Worm (Caenorhabditis elegans): ENCODE data around the gene adm-2.
A peak's percentile ranks its signal among the peaks of the same experiment; 100 is the strongest.

adm-2 gene

DNA sequence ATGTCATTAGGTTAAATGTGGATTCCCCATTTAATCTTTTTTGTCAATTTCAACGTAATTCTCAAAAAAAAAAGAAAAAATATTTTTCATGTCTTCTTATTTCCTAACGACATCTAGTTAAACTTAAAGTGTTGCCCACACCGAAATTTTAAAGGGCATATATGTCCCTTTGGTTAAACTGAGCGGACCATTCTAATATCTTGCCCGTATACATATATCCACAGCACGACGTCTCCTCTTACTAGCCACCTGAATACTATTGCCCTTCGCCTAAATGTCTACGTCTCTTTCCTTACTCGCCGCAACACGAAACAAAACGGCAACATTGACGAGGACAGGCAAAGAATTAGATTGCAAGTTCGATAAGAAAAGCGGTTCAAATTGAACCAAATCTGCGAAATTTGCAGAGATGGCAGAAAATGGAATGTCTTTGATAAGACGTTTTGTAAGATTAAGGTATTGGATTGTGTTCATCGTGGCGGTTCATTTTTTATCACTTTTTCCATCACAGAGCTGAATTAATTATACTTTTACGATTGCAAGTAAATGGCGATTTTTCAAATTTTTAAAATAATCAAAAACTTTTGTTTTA lies 13.0 kb downstream of the adm-2 start (continued):
- TF ChIP-seq hlh-30 (tag; optimal IDR thresholded peaks at IDR 0.05; ENCODE audit: insufficient read depth) (peak; percentile 97), set-16 (GFP tag; IDR thresholded peaks at IDR 0.05) (no peak), unc-62 (GFP tag; optimal IDR thresholded peaks at IDR 0.05 in 1 of 2) (peak; percentile 90 to 100), unc-62 (tag; optimal IDR thresholded peaks at IDR 0.05) (peak; percentile 61), arid-1 (GFP tag; conservative IDR thresholded peaks at IDR 0.05) (peak; percentile 93), nhr-77 (tag; optimal IDR thresholded peaks at IDR 0.05) (peak; percentile 99), dmd-8 (GFP tag; IDR thresholded peaks at IDR 0.05) (peak; percentile 80; the same call in 1 of the 2 replicates), spr-1 (tag; optimal IDR thresholded peaks at IDR 0.05) (peak; percentile 98), tra-1 (GFP tag; IDR thresholded peaks at IDR 0.05) (peak; percentile 96), mdt-29 (GFP tag; IDR thresholded peaks at IDR 0.05) (peak; percentile 93), mep-1 (tag; optimal IDR thresholded peaks at IDR 0.05) (peak; percentile 100), ztf-7 (tag; optimal IDR thresholded peaks at IDR 0.05) (peak; percentile 96), F26F4.8 (GFP tag; conservative IDR thresholded peaks at IDR 0.05) (no peak), hlh-11 (tag; optimal IDR thresholded peaks at IDR 0.05) (peak; percentile 97), dmd-9 (GFP tag; IDR thresholded peaks at IDR 0.05) (peak; percentile 94), lin-38 (GFP tag; IDR thresholded peaks at IDR 0.05) (peak; percentile 91), tag-97 (GFP tag; IDR thresholded peaks at IDR 0.05) (peak; percentile 95), saeg-2 (GFP tag; IDR thresholded peaks at IDR 0.05) (peak; percentile 99), ZK546.5 (tag; optimal IDR thresholded peaks at IDR 0.05) (peak; percentile 33 to 76), mxl-2 (GFP tag; conservative IDR thresholded peaks at IDR 0.05) (peak; percentile 86), skn-1 (tag; optimal IDR thresholded peaks at IDR 0.05) (peak; percentile 85), nhr-42 (GFP tag; IDR thresholded peaks at IDR 0.05) (peak; percentile 99), nhr-237 (tag; optimal IDR thresholded peaks at IDR 0.05) (peak; percentile 95), ctbp-1 (GFP tag; IDR thresholded peaks at IDR 0.05) (peak; percentile 99), ceh-82 (tag; optimal IDR thresholded peaks at IDR 0.05) (peak; percentile 100), Y5F2A.4 (GFP tag; optimal IDR thresholded peaks at IDR 0.05) (peak; percentile 94), F10B5.3 (tag; optimal IDR thresholded peaks at IDR 0.05) (peak; percentile 97), mdl-1 (tag; optimal IDR thresholded peaks at IDR 0.05) (peak; percentile 93 to 94), nhr-48 (tag; optimal IDR thresholded peaks at IDR 0.05) (peak; percentile 98), lin-13 (GFP tag; optimal IDR thresholded peaks at IDR 0.05) (peak; percentile 97), cey-2 (tag; optimal IDR thresholded peaks at IDR 0.05; ENCODE audit: borderline replicate concordance, insufficient read depth) (peak; percentile 69), jun-1 (tag; optimal IDR thresholded peaks at IDR 0.05) (peak; percentile 100), nhr-25 (tag; optimal IDR thresholded peaks at IDR 0.05; ENCODE audit: borderline replicate concordance, insufficient read depth) (peak; percentile 95), rbr-2 (tag; optimal IDR thresholded peaks at IDR 0.05) (peak; percentile 99), lin-29 (GFP tag; IDR thresholded peaks at IDR 0.05) (peak; percentile 94), zag-1 (tag; optimal IDR thresholded peaks at IDR 0.05) (peak; percentile 100), D1046.2 (GFP tag; IDR thresholded peaks at IDR 0.05) (peak; percentile 95), nhr-102 (tag; optimal IDR thresholded peaks at IDR 0.05) (peak; percentile 100), nhr-10 (tag; optimal IDR thresholded peaks at IDR 0.05) (peak; percentile 99), unc-39 (tag; optimal IDR thresholded peaks at IDR 0.05) (peak; percentile 100), hmg-1.1 (GFP tag; IDR thresholded peaks at IDR 0.05) (peak; percentile 100), aha-1 (tag) (peak; percentile 100), ceh-28 (tag; optimal IDR thresholded peaks at IDR 0.05) (peak; percentile 83), R02D3.7 (tag; optimal IDR thresholded peaks at IDR 0.05) (peak; percentile 28), ceh-44 (GFP tag; IDR thresholded peaks at IDR 0.05) (peak; percentile 83), nhr-41 (GFP tag; IDR thresholded peaks at IDR 0.05) (peak; percentile 82; the same call in 1 of the 2 replicates), ceh-62 (tag; optimal IDR thresholded peaks at IDR 0.05) (no peak), ceh-20 (GFP tag; IDR thresholded peaks at IDR 0.05) (peak; percentile 99), lir-3 (tag; optimal IDR thresholded peaks at IDR 0.05) (peak; percentile 92), snpc-4 (tag; optimal IDR thresholded peaks at IDR 0.05) (peak; percentile 0), Y105C5A.15 (GFP tag; IDR thresholded peaks at IDR 0.05) (0 out of 2 replicates have a peak, but pooled peaks have one; percentile 46)
